Fruit fly (Drosophila melanogaster): ENCODE results near the gene tsg.

DNA sequence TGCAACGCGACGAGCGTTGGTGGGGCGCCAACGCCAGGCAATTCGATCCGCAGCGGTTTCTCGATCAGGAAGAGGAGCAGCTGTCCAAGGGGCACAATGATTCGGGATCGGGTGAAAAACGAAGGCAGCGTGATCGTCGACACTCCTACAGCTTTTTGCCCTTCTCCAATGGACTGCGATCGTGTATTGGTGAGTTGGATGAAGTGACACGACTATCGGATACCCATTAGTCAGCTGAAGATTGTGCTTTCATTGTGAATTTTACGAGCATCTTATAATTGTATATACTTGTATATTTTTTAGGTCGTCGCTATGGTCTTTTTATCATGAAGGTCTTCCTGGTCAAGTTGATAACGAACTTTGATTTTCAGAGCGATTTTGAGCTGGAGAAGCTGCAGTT lies 46.0 kb upstream of the tsg start:
- TF ChIP-seq dac (GFP tag; optimal IDR thresholded peaks at IDR 0.05) (no peak), CG31627 (GFP tag; optimal IDR thresholded peaks at IDR 0.05) (no peak), Blimp-1 (GFP tag; optimal IDR thresholded peaks at IDR 0.05) (no peak), lz (GFP tag; optimal IDR thresholded peaks at IDR 0.05) (no peak), svp (GFP tag) (peak; percentile 60), Sox102F (GFP tag; optimal IDR thresholded peaks at IDR 0.05) (no peak), CG6792 (GFP tag; optimal IDR thresholded peaks at IDR 0.05) (no peak), CG6854 (GFP tag; optimal IDR thresholded peaks at IDR 0.05) (no peak), CG15336 (GFP tag; IDR thresholded peaks at IDR 0.05) (no peak), topi (GFP tag; optimal IDR thresholded peaks at IDR 0.05) (no peak), Ets21C (GFP tag; optimal IDR thresholded peaks at IDR 0.05) (no peak)

Measured in whole organism, prepupa.